Fruit fly (Drosophila melanogaster): ENCODE measurements around the gene CG13003.

CG13003 gene

dm6 chrX:16835304-16835703, 41.0 kb downstream of the CG13003 start, which contains the start of the genes CG13004 and CG46306:
Gene CG13004 (minus strand): TSS chrX:16835520.
Gene CG46306 (minus strand): TSS chrX:16835520.
- TF ChIP-seq ap (GFP tag; IDR thresholded peaks at IDR 0.05) (no peak), Sry-δ (GFP tag; optimal IDR thresholded peaks at IDR 0.05) (no peak), nom (GFP tag; optimal IDR thresholded peaks at IDR 0.05) (peak; percentile 55), Jarid2 (GFP tag; optimal IDR thresholded peaks at IDR 0.05) (peak; percentile 58), maf-S (GFP tag; optimal IDR thresholded peaks at IDR 0.05) (no peak), knrl (GFP tag; IDR thresholded peaks at IDR 0.05; ENCODE audit: partially characterized antibody) (no peak), Poxn (GFP tag; IDR thresholded peaks at IDR 0.05) (no peak), Dfd (GFP tag; optimal IDR thresholded peaks at IDR 0.05) (no peak), mirr (GFP tag; optimal IDR thresholded peaks at IDR 0.05) (no peak), CG30431 (GFP tag; optimal IDR thresholded peaks at IDR 0.05) (no peak), nerfin-1 (tag; optimal IDR thresholded peaks at IDR 0.05) (no peak), gro (GFP tag; optimal IDR thresholded peaks at IDR 0.05) (no peak), cato (GFP tag; optimal IDR thresholded peaks at IDR 0.05; ENCODE audit: borderline replicate concordance) (no peak), z (GFP tag; IDR thresholded peaks at IDR 0.05) (no peak), usp (GFP tag; optimal IDR thresholded peaks at IDR 0.05) (no peak), CG14441 (GFP tag; IDR thresholded peaks at IDR 0.05) (no peak), row (GFP tag; IDR thresholded peaks at IDR 0.05) (peak; percentile 9; the same call in 1 of the 3 replicates), CG12744 (GFP tag; optimal IDR thresholded peaks at IDR 0.05) (no peak), cas (GFP tag; IDR thresholded peaks at IDR 0.05) (no peak), CG13894 (tag; optimal IDR thresholded peaks at IDR 0.05) (no peak), sens-2 (GFP tag; IDR thresholded peaks at IDR 0.05) (no peak), sisA (GFP tag; IDR thresholded peaks at IDR 0.05) (no peak), lbe (GFP tag; optimal IDR thresholded peaks at IDR 0.05) (no peak), Dp (GFP tag; optimal IDR thresholded peaks at IDR 0.05) (no peak), CG11504 (tag; optimal IDR thresholded peaks at IDR 0.05) (no peak), HHEX (GFP tag; optimal IDR thresholded peaks at IDR 0.05) (no peak), Eip74EF (GFP tag; optimal IDR thresholded peaks at IDR 0.05) (no peak), run (tag; optimal IDR thresholded peaks at IDR 0.05) (no peak), Mes4 (GFP tag; optimal IDR thresholded peaks at IDR 0.05) (no peak), CG30020 (tag; optimal IDR thresholded peaks at IDR 0.05) (no peak), tll (GFP tag; optimal IDR thresholded peaks at IDR 0.05) (no peak), sima (GFP tag; optimal IDR thresholded peaks at IDR 0.05) (no peak), D (optimal IDR thresholded peaks at IDR 0.05) (no peak), D (GFP tag; optimal IDR thresholded peaks at IDR 0.05) (no peak), CG6689 (GFP tag; IDR thresholded peaks at IDR 0.05) (no peak), CG4424 (GFP tag; optimal IDR thresholded peaks at IDR 0.05) (no peak), CG7271 (tag; optimal IDR thresholded peaks at IDR 0.05) (no peak), Xbp1 (GFP tag; optimal IDR thresholded peaks at IDR 0.05) (no peak), Fer3 (tag; optimal IDR thresholded peaks at IDR 0.05) (no peak), Antp (GFP tag; optimal IDR thresholded peaks at IDR 0.05) (no peak), hb (GFP tag; IDR thresholded peaks at IDR 0.05; ENCODE audit: partially characterized antibody) (no peak), Rfx (GFP tag; IDR thresholded peaks at IDR 0.05) (no peak), CG9797 (GFP tag; optimal IDR thresholded peaks at IDR 0.05) (no peak), Blimp-1 (GFP tag; optimal IDR thresholded peaks at IDR 0.05) (no peak), CG8388 (GFP tag; optimal IDR thresholded peaks at IDR 0.05) (no peak), CG18764 (GFP tag; optimal IDR thresholded peaks at IDR 0.05) (no peak), cad (GFP tag; optimal IDR thresholded peaks at IDR 0.05) (no peak), crol (GFP tag; IDR thresholded peaks at IDR 0.05) (0 out of 2 replicates have a peak, but pooled peaks have one; percentile 12), CG17829 (tag; optimal IDR thresholded peaks at IDR 0.05) (no peak), ci (GFP tag; IDR thresholded peaks at IDR 0.05) (no peak), CG3847 (GFP tag; IDR thresholded peaks at IDR 0.05) (no peak)
